Worm (Caenorhabditis elegans) whole organism, L4/young adult: ENCODE data around the gene C16C8.4.

ENCODE experiments used
- dao-5 ChIP-seq: sonication (generic microtip); optimal IDR thresholded peaks from 2 replicates; lab custom pipeline; 2016; ENCODE audit warnings: missing genotype, missing genetic modification characterization, moderate library complexity, missing compliant biosample characterization
- him-1 ChIP-seq: sonication (generic microtip); optimal IDR thresholded peaks from 2 replicates; lab custom pipeline; 2016; ENCODE audit warnings: missing genotype, missing genetic modification reagents, missing genetic modification characterization, missing compliant biosample characterization

ce11 chrII:3471603-3472002 lies 27.4 kb upstream of the C16C8.4 start, which contains the start of gene Y49F6B.13:
- TF ChIP-seq him-1 (tag; lab: Kevin White, UChicago) (no peak), dao-5 (tag; lab: Kevin White, UChicago) (no peak)
